Worm (Caenorhabditis elegans) whole organism, L3 larva: ENCODE measurements around the gene rde-12.

Experiments used
- R02D3.7 ChIP-seq: fragments of 150-350 bp; optimal IDR thresholded peaks from 2 replicates; lab custom pipeline; 2014; ENCODE audit warnings: missing biosample characterization, missing genetic modification characterization
- ama-1 ChIP-seq: fragments of 150-350 bp; optimal IDR thresholded peaks from 2 replicates; lab custom pipeline; 2018
- ceh-16 ChIP-seq: sonication (generic microtip); optimal IDR thresholded peaks from 2 replicates; lab custom pipeline; 2017; ENCODE audit warnings: missing biosample characterization, missing genetic modification characterization
- ceh-28 ChIP-seq: fragments of 150-350 bp; optimal IDR thresholded peaks from 2 replicates; lab custom pipeline; 2014; ENCODE audit warnings: missing biosample characterization, missing genetic modification reagents, missing genetic modification characterization
- ceh-82 ChIP-seq: fragments of 150-350 bp; optimal IDR thresholded peaks from 2 replicates; lab custom pipeline; 2014; ENCODE audit warnings: missing biosample characterization, missing genetic modification characterization
- daf-12 ChIP-seq: fragments of 150-350 bp; optimal IDR thresholded peaks from 2 replicates; lab custom pipeline; 2014; ENCODE audit warnings: missing biosample characterization, missing genetic modification reagents, missing genetic modification characterization
- egl-27 ChIP-seq: sonication (generic microtip); optimal IDR thresholded peaks from 4 replicates; lab custom pipeline; 2017; ENCODE audit warnings: missing biosample characterization, missing genetic modification reagents, missing genetic modification characterization
- egl-5 ChIP-seq: fragments of 150-350 bp; optimal IDR thresholded peaks from 2 replicates; lab custom pipeline; 2017; ENCODE audit warnings: missing biosample characterization, missing genetic modification reagents, missing genetic modification characterization, inconsistent platforms
- elt-1 ChIP-seq: fragments of 150-350 bp; optimal IDR thresholded peaks from 2 replicates; lab custom pipeline; 2014; ENCODE audit warnings: missing biosample characterization, missing genetic modification characterization
- elt-2 ChIP-seq: sonication (generic microtip); optimal IDR thresholded peaks from 2 replicates; lab custom pipeline; 2016; ENCODE audit warnings: missing genetic modification reagents, mild to moderate bottlenecking, missing genetic modification characterization, missing compliant biosample characterization
- elt-3 ChIP-seq, 3 experiments: fragments of 150-350 bp in 1 of 3; sonication (generic microtip) in 2 of 3; optimal IDR thresholded peaks; 2 replicates in 2 of 3; 4 replicates in 1 of 3; lab custom pipeline; 2014 to 2017; ENCODE audit warnings: missing biosample characterization in 3 of 3, missing genetic modification characterization in 3 of 3
- eor-1 ChIP-seq, 2 experiments: fragments of 150-350 bp; optimal IDR thresholded peaks; 2 replicates each; lab custom pipeline; 2014 to 2018; ENCODE audit warnings: missing biosample characterization in 2 of 2, missing genetic modification characterization in 2 of 2
- fkh-10 ChIP-seq: sonication (generic microtip); optimal IDR thresholded peaks from 2 replicates; lab custom pipeline; 2017; ENCODE audit warnings: missing biosample characterization, missing genetic modification reagents, missing genetic modification characterization
- fkh-2 ChIP-seq: fragments of 150-350 bp; optimal IDR thresholded peaks from 2 replicates; lab custom pipeline; 2014; ENCODE audit warnings: missing biosample characterization, missing genetic modification reagents, missing genetic modification characterization
- fos-1 ChIP-seq: fragments of 150-350 bp; optimal IDR thresholded peaks from 2 replicates; lab custom pipeline; 2014; ENCODE audit warnings: missing biosample characterization, missing genetic modification characterization
- hmg-11 ChIP-seq: sonication (generic microtip); optimal IDR thresholded peaks from 2 replicates; lab custom pipeline; 2016; ENCODE audit warnings: missing genetic modification characterization, missing compliant biosample characterization
- jun-1 ChIP-seq: fragments of 150-350 bp; optimal IDR thresholded peaks from 2 replicates; lab custom pipeline; 2014; ENCODE audit warnings: missing biosample characterization, missing genetic modification reagents, missing genetic modification characterization
- lin-15B ChIP-seq: fragments of 150-350 bp; optimal IDR thresholded peaks from 2 replicates; lab custom pipeline; 2014; ENCODE audit warnings: missing biosample characterization, missing genetic modification characterization
- lin-39 ChIP-seq: fragments of 150-350 bp; optimal IDR thresholded peaks from 2 replicates; lab custom pipeline; 2018; ENCODE audit warnings: missing biosample characterization, missing genetic modification reagents, missing genetic modification characterization
- lsy-12 ChIP-seq: sonication (generic microtip); optimal IDR thresholded peaks from 2 replicates; lab custom pipeline; 2016; ENCODE audit warnings: mild to moderate bottlenecking, missing genetic modification characterization, missing compliant biosample characterization
- mdl-1 ChIP-seq: fragments of 150-350 bp; optimal IDR thresholded peaks from 2 replicates; lab custom pipeline; 2014; ENCODE audit warnings: missing biosample characterization, missing genetic modification characterization
- mml-1 ChIP-seq: fragments of 150-350 bp; sonication (generic microtip); optimal IDR thresholded peaks from 3 replicates; lab custom pipeline; 2014; ENCODE audit warnings: missing biosample characterization, missing genetic modification characterization
- nfya-1 ChIP-seq: sonication (generic microtip); optimal IDR thresholded peaks from 2 replicates; lab custom pipeline; 2017; ENCODE audit warnings: missing genetic modification characterization, mild to moderate bottlenecking, missing compliant biosample characterization, antibody characterized with exemption, moderate library complexity; ENCODE audit not compliant: insufficient read depth
- nhr-11 ChIP-seq: fragments of 150-350 bp; optimal IDR thresholded peaks from 2 replicates; lab custom pipeline; 2014; ENCODE audit warnings: missing biosample characterization, missing genetic modification characterization
- nhr-12 ChIP-seq: fragments of 150-350 bp; optimal IDR thresholded peaks from 2 replicates; lab custom pipeline; 2014; ENCODE audit warnings: missing biosample characterization, missing genetic modification characterization
- nhr-23 ChIP-seq: fragments of 150-350 bp; optimal IDR thresholded peaks from 2 replicates; lab custom pipeline; 2014; ENCODE audit warnings: missing biosample characterization, missing genetic modification reagents, missing genetic modification characterization
- nhr-237 ChIP-seq: fragments of 150-350 bp; optimal IDR thresholded peaks from 2 replicates; lab custom pipeline; 2014; ENCODE audit warnings: missing biosample characterization, missing genetic modification characterization
- nhr-25 ChIP-seq: sonication (generic microtip); optimal IDR thresholded peaks from 2 replicates; lab custom pipeline; 2017; ENCODE audit warnings: missing biosample characterization, missing genetic modification characterization
- nhr-28 ChIP-seq: fragments of 150-350 bp; optimal IDR thresholded peaks from 2 replicates; lab custom pipeline; 2014; ENCODE audit warnings: missing biosample characterization, missing genetic modification characterization
- nhr-43 ChIP-seq: sonication (generic microtip); optimal IDR thresholded peaks from 2 replicates; lab custom pipeline; 2016; ENCODE audit warnings: mild to moderate bottlenecking, missing genetic modification characterization, missing compliant biosample characterization; ENCODE audit not compliant: poor library complexity, severe bottlenecking
- nhr-67 ChIP-seq: fragments of 150-350 bp; optimal IDR thresholded peaks from 2 replicates; lab custom pipeline; 2014; ENCODE audit warnings: missing biosample characterization, missing genetic modification characterization
- nhr-76 ChIP-seq: fragments of 150-350 bp; sonication (generic microtip); optimal IDR thresholded peaks from 5 replicates; lab custom pipeline; 2014; ENCODE audit warnings: missing biosample characterization, missing genetic modification characterization
- nhr-77 ChIP-seq: fragments of 150-350 bp; optimal IDR thresholded peaks from 2 replicates; lab custom pipeline; 2014; ENCODE audit warnings: missing biosample characterization, missing genetic modification characterization
- pha-4 ChIP-seq: fragments of 150-350 bp; optimal IDR thresholded peaks from 2 replicates; lab custom pipeline; 2014; ENCODE audit warnings: missing biosample characterization, missing genetic modification reagents, missing genetic modification characterization
- pqm-1 ChIP-seq: fragments of 150-350 bp; optimal IDR thresholded peaks from 2 replicates; lab custom pipeline; 2017; ENCODE audit warnings: missing biosample characterization, missing genetic modification characterization, inconsistent platforms
- skn-1 ChIP-seq: fragments of 150-350 bp; optimal IDR thresholded peaks from 2 replicates; lab custom pipeline; 2014; ENCODE audit warnings: missing biosample characterization, missing genetic modification characterization
- snpc-4 ChIP-seq: fragments of 150-350 bp; optimal IDR thresholded peaks from 2 replicates; lab custom pipeline; 2014; ENCODE audit warnings: missing biosample characterization, missing genetic modification characterization
- tbx-2 ChIP-seq: sonication (generic microtip); optimal IDR thresholded peaks from 2 replicates; lab custom pipeline; 2016; ENCODE audit warnings: mild to moderate bottlenecking, missing genetic modification characterization, missing compliant biosample characterization
- unc-62 ChIP-seq: fragments of 150-350 bp; sonication (generic microtip); optimal IDR thresholded peaks from 4 replicates; lab custom pipeline; 2014; ENCODE audit warnings: missing biosample characterization, missing genetic modification reagents, missing genetic modification characterization
- zag-1 ChIP-seq: fragments of 150-350 bp; optimal IDR thresholded peaks from 2 replicates; lab custom pipeline; 2014; ENCODE audit warnings: missing biosample characterization, missing genetic modification characterization
- ztf-4 ChIP-seq: fragments of 150-350 bp; optimal IDR thresholded peaks from 2 replicates; lab custom pipeline; 2014; ENCODE audit warnings: missing biosample characterization, missing genetic modification characterization

rde-12 gene

DNA sequence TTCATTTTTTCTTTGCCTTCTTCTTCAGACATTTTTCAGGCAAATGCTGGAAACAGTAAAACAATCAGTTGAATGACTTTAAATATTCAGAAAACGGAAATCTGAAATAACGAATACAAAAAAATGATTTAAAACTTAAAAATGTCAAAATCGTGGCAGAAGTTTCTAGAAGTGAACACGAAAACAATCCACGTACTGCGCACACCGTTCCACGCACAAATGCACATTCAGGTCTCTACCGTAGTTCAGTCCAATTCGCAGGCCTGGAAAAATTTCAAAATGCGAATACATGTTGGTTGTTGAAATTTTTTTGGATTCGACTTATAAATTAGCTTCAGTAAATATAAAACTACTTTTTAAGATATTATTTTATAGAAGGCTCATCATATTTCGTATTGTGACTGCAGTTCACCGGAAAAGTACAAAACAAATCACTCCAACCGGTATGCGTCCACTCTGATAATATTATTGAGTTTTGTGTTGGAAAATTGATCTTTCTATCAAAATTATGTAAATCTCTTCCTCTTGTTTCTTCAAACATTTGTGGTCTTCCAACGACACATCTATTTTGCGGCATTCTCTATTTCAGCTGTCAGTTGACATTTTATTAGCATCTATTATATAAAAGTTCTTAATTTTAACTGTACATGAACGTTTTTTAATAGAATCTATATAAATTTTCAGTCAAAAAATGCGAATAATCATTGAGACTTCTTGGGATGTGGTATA is 6.9 kb downstream of the rde-12 start, which contains the start of the genes mip-2 and F58G11.4:
mip-2 (minus strand) TSS at position 48 of the 729 bp plus-strand sequence.
F58G11.4 (plus strand) TSS at position 679 of the 729 bp plus-strand sequence.
- TF ChIP-seq egl-5 (tag; lab: Kevin White, UChicago) = no peak
- TF ChIP-seq daf-12 (tag; lab: Kevin White, UChicago) = no peak
- no peak for TF ChIP-seq hmg-11
- TF ChIP-seq zag-1 (tag; lab: Kevin White, UChicago) = no peak
- TF ChIP-seq mdl-1 (tag; lab: Kevin White, UChicago) = no peak
- no peak for TF ChIP-seq skn-1 (tag; lab: Kevin White, UChicago)
- no peak for TF ChIP-seq fkh-10 (GFP tag; lab: Kevin White, UChicago)

DNA sequence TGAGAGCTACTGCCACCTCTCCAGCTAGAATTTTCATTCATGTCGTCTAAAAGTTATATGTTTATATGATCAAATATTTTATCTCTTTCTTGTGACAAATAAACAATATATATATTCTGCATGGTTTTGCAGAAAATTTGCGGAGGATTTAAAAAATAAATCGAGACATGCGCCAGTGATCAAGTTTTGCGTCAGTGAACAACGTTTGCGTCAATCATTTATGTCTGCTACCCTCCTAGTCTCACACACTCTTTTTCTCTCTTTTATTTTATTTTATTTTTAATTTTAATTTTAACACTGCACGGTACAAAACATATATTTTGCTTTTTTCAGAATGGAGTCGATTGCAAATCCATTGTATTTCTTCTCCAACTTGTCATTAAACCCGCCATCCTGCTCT is 13.4 kb downstream of the rde-12 start, which contains the start of the genes tag-65 and ccz-1:
tag-65 (minus strand) TSS at position 46 of the 400 bp plus-strand sequence.
ccz-1 (plus strand) TSS at position 334 of the 400 bp plus-strand sequence.
- TF ChIP-seq pqm-1 (tag; lab: Kevin White, UChicago) = peak; percentile 27
- TF ChIP-seq lsy-12 = peak; percentile 42
- TF ChIP-seq egl-27 (tag; lab: Kevin White, UChicago) = peak; percentile 40
- no peak for TF ChIP-seq nhr-67 (tag; lab: Kevin White, UChicago)
- TF ChIP-seq nhr-12 (tag; lab: Kevin White, UChicago) = no peak
- TF ChIP-seq eor-1 (tag; optimal IDR thresholded peaks at IDR 0.05; lab: Kevin White, UChicago) = no peak
- TF ChIP-seq unc-62 (GFP tag; lab: Kevin White, UChicago) = no peak
- TF ChIP-seq nhr-11 (tag; lab: Kevin White, UChicago) = peak; percentile 11
- peak; percentile 94 for TF ChIP-seq pha-4 (tag; lab: Kevin White, UChicago)
- peak; percentile 65 for TF ChIP-seq egl-5 (tag; lab: Kevin White, UChicago)
- TF ChIP-seq fkh-10 (GFP tag; lab: Kevin White, UChicago) = peak; percentile 37
- no peak for TF ChIP-seq elt-3 (tag; optimal IDR thresholded peaks at IDR 0.05; lab: Kevin White, UChicago)
- TF ChIP-seq ztf-4 (tag; lab: Kevin White, UChicago) = no peak
- no peak for TF ChIP-seq mdl-1 (tag; lab: Kevin White, UChicago)
- TF ChIP-seq nhr-25 (tag; lab: Kevin White, UChicago) = peak; percentile 35
- TF ChIP-seq jun-1 (tag; lab: Kevin White, UChicago) = peak; percentile 70
- TF ChIP-seq nhr-237 (tag; lab: Kevin White, UChicago) = no peak
- TF ChIP-seq elt-2 = peak; percentile 53
- TF ChIP-seq nhr-76 = no peak
- TF ChIP-seq ceh-82 (tag; lab: Kevin White, UChicago) = peak; percentile 71
- TF ChIP-seq nhr-23 (tag; lab: Kevin White, UChicago) = peak; percentile 94
- TF ChIP-seq nhr-43 (tag; lab: Kevin White, UChicago) = peak; percentile 92
- peak; percentile 77 for TF ChIP-seq ceh-28 (tag; lab: Kevin White, UChicago)
- TF ChIP-seq snpc-4 (tag; lab: Kevin White, UChicago) = peak; percentile 79
- TF ChIP-seq daf-12 (tag; lab: Kevin White, UChicago) = no peak
- peak; percentile 37 for TF ChIP-seq nhr-77
- TF ChIP-seq ama-1 (lab: Kevin White, UChicago) = peak; percentile 33
- TF ChIP-seq R02D3.7 = peak; percentile 81
- no peak for TF ChIP-seq ceh-16 (tag; lab: Kevin White, UChicago)
- no peak for TF ChIP-seq nhr-28
- TF ChIP-seq lin-15B = peak; percentile 91
- TF ChIP-seq mml-1 (tag; lab: Kevin White, UChicago) = no peak
- TF ChIP-seq nfya-1 (tag; lab: Kevin White, UChicago) = peak; percentile 87
- no peak for TF ChIP-seq skn-1 (tag; lab: Kevin White, UChicago)
- peak; percentile 3 for TF ChIP-seq elt-1 (tag; lab: Kevin White, UChicago)
- TF ChIP-seq lin-39 = peak; percentile 37
- TF ChIP-seq fos-1 (tag; lab: Kevin White, UChicago) = no peak
- no peak for TF ChIP-seq fkh-2 (tag; lab: Kevin White, UChicago)
- TF ChIP-seq tbx-2 = peak; percentile 80
